Fruit fly (Drosophila melanogaster) whole organism, wandering third instar larva: Measurements from ENCODE around the gene CG2641.

ENCODE experiments used
- Abd-B ChIP-seq: fragments of >200 bp; optimal IDR thresholded peaks from 2 replicates; lab custom pipeline; 2017; ENCODE audit warnings: missing biosample characterization, missing genetic modification characterization
- CG32264 ChIP-seq: fragments of 200-800 bp; sonication (Bioruptor generic); optimal IDR thresholded peaks from 2 replicates; lab custom pipeline; 2016; ENCODE audit warnings: missing biosample characterization, missing genetic modification characterization
- CG9705 ChIP-seq: fragments of 200-800 bp; sonication (Bioruptor generic); optimal IDR thresholded peaks from 2 replicates; lab custom pipeline; 2018; ENCODE audit warnings: missing biosample characterization, mild to moderate bottlenecking, missing genetic modification characterization
- CrebA ChIP-seq: fragments of 200-800 bp; sonication (Bioruptor generic); optimal IDR thresholded peaks from 2 replicates; lab custom pipeline; 2016; ENCODE audit warnings: missing biosample characterization, mild to moderate bottlenecking, missing genetic modification characterization, borderline replicate concordance
- Dfd ChIP-seq: fragments of >200 bp; optimal IDR thresholded peaks from 2 replicates; lab custom pipeline; 2017; ENCODE audit warnings: missing biosample characterization, missing genetic modification characterization
- Dif ChIP-seq: fragments of 200-275, 200-300 bp; sonication (Bioruptor generic); optimal IDR thresholded peaks from 2 replicates; lab custom pipeline; 2018; ENCODE audit warnings: missing biosample characterization, missing genetic modification characterization; ENCODE audit not compliant: partially characterized antibody
- GATAd ChIP-seq: sonication (Bioruptor generic); optimal IDR thresholded peaks from 2 replicates; lab custom pipeline; 2016; ENCODE audit warnings: missing biosample characterization, missing genetic modification characterization
- HLH106 ChIP-seq: fragments of 200-800 bp; optimal IDR thresholded peaks from 3 replicates; lab custom pipeline; 2019; ENCODE audit warnings: missing biosample characterization, mild to moderate bottlenecking, missing genetic modification characterization, moderate library complexity
- Hnf4 ChIP-seq: fragments of 200-800 bp; sonication (Bioruptor generic); optimal IDR thresholded peaks from 2 replicates; lab custom pipeline; 2016; ENCODE audit warnings: missing biosample characterization, mild to moderate bottlenecking, missing genetic modification characterization
- Hr78 ChIP-seq: fragments of >200 bp; optimal IDR thresholded peaks from 2 replicates; lab custom pipeline; 2017; ENCODE audit warnings: missing biosample characterization, missing genetic modification characterization
- Hr83 ChIP-seq: fragments of 200-300 bp; sonication (Bioruptor generic); optimal IDR thresholded peaks from 2 replicates; lab custom pipeline; 2016; ENCODE audit warnings: missing biosample characterization, mild to moderate bottlenecking, missing genetic modification characterization, moderate library complexity; ENCODE audit not compliant: poor library complexity, severe bottlenecking
- Jra ChIP-seq: sonication (Bioruptor generic); optimal IDR thresholded peaks from 2 replicates; lab custom pipeline; 2016; ENCODE audit warnings: missing biosample characterization, missing genetic modification characterization
- Mio ChIP-seq: sonication (Bioruptor generic); optimal IDR thresholded peaks from 2 replicates; lab custom pipeline; 2016; ENCODE audit warnings: missing biosample characterization, missing genetic modification characterization
- Myc ChIP-seq: fragments of >200 bp; optimal IDR thresholded peaks from 2 replicates; lab custom pipeline; 2017
- N ChIP-seq: fragments of >200 bp; optimal IDR thresholded peaks from 2 replicates; lab custom pipeline; 2018; ENCODE audit warnings: missing biosample characterization, missing external identifiers, missing genetic modification characterization
- OdsH ChIP-seq: fragments of 200-800 bp; sonication (Bioruptor generic); optimal IDR thresholded peaks from 2 replicates; lab custom pipeline; 2016; ENCODE audit warnings: missing biosample characterization, mild to moderate bottlenecking, missing genetic modification characterization
- Rel ChIP-seq, 2 experiments: fragments of 200-800 bp; sonication (Bioruptor generic) in 1 of 2; optimal IDR thresholded peaks; 2 replicates in 1 of 2; 3 replicates in 1 of 2; lab custom pipeline; 2016 to 2019; ENCODE audit warnings: mild to moderate bottlenecking in 2 of 2, missing biosample characterization in 2 of 2, missing genetic modification characterization in 2 of 2, moderate library complexity in 1 of 2
- Sp1 ChIP-seq: fragments of 200-800 bp; sonication (Bioruptor generic); optimal IDR thresholded peaks from 3 replicates; lab custom pipeline; 2019; ENCODE audit warnings: missing biosample characterization, mild to moderate bottlenecking, missing genetic modification characterization, moderate library complexity
- Vsx2 ChIP-seq: fragments of 200-300, 225-300 bp; sonication (Bioruptor generic); optimal IDR thresholded peaks from 2 replicates; lab custom pipeline; 2018; ENCODE audit warnings: missing biosample characterization, missing genetic modification characterization; ENCODE audit not compliant: partially characterized antibody
- br ChIP-seq: fragments of 200-800 bp; sonication (Bioruptor generic); optimal IDR thresholded peaks from 2 replicates; lab custom pipeline; 2016; ENCODE audit warnings: missing biosample characterization, missing genetic modification characterization
- brk ChIP-seq: fragments of 200-800 bp; sonication (Bioruptor generic); optimal IDR thresholded peaks from 2 replicates; lab custom pipeline; 2016; ENCODE audit warnings: missing biosample characterization, mild to moderate bottlenecking, missing genetic modification characterization
- dl ChIP-seq, 2 experiments: fragments of 175-275, 200-275 bp in 1 of 2; fragments of 200-275 bp in 1 of 2; sonication (Bioruptor generic); optimal IDR thresholded peaks; lab custom pipeline; 2018; ENCODE audit warnings: mild to moderate bottlenecking in 2 of 2, missing biosample characterization in 2 of 2, missing genetic modification characterization in 2 of 2, moderate library complexity in 2 of 2; ENCODE audit not compliant: partially characterized antibody in 2 of 2, insufficient read depth in 1 of 2
- dmrt93B ChIP-seq: fragments of 200-800 bp; sonication (Bioruptor generic); optimal IDR thresholded peaks from 2 replicates; lab custom pipeline; 2018; ENCODE audit warnings: missing biosample characterization, mild to moderate bottlenecking, missing genetic modification characterization
- dsf ChIP-seq: sonication (Bioruptor generic); optimal IDR thresholded peaks from 2 replicates; lab custom pipeline; 2016; ENCODE audit warnings: missing biosample characterization, missing genetic modification characterization, borderline replicate concordance
- ey ChIP-seq: fragments of 200-800 bp; sonication (Bioruptor generic); optimal IDR thresholded peaks from 2 replicates; lab custom pipeline; 2016; ENCODE audit warnings: missing biosample characterization, missing genetic modification characterization
- foxo ChIP-seq, 2 experiments: fragments of 200-800 bp; sonication (Bioruptor generic); optimal IDR thresholded peaks; 2 replicates in 1 of 2; 3 replicates in 1 of 2; lab custom pipeline; 2016 to 2017; ENCODE audit warnings: missing biosample characterization in 2 of 2, missing genetic modification characterization in 2 of 2
- fru ChIP-seq: fragments of 200-800 bp; sonication (Bioruptor generic); optimal IDR thresholded peaks from 3 replicates; lab custom pipeline; 2016; ENCODE audit warnings: missing biosample characterization, mild to moderate bottlenecking, missing genetic modification characterization
- h ChIP-seq: fragments of 200-800 bp; sonication (Bioruptor generic); optimal IDR thresholded peaks from 3 replicates; lab custom pipeline; 2016; ENCODE audit warnings: missing biosample characterization, mild to moderate bottlenecking, missing genetic modification characterization
- jim ChIP-seq: fragments of 175-275, 200-325 bp; sonication (Bioruptor generic); optimal IDR thresholded peaks from 2 replicates; lab custom pipeline; 2016; ENCODE audit warnings: missing biosample characterization, mild to moderate bottlenecking, missing genetic modification characterization
- lola ChIP-seq: fragments of >200 bp; optimal IDR thresholded peaks from 2 replicates; lab custom pipeline; 2017; ENCODE audit warnings: missing biosample characterization, missing genetic modification characterization
- pan ChIP-seq: fragments of >200 bp; optimal IDR thresholded peaks from 2 replicates; lab custom pipeline; 2017
- psq ChIP-seq: fragments of 200-800 bp; sonication (Bioruptor generic); optimal IDR thresholded peaks from 3 replicates; lab custom pipeline; 2017; ENCODE audit warnings: missing biosample characterization, mild to moderate bottlenecking, missing genetic modification characterization, moderate library complexity
- rgr ChIP-seq: fragments of 200-800 bp; sonication (Bioruptor generic); optimal IDR thresholded peaks from 3 replicates; lab custom pipeline; 2016; ENCODE audit warnings: missing biosample characterization, mild to moderate bottlenecking, missing genetic modification characterization
- sage ChIP-seq: fragments of 200-800 bp; sonication (Bioruptor generic); optimal IDR thresholded peaks from 2 replicates; lab custom pipeline; 2016; ENCODE audit warnings: missing biosample characterization, mild to moderate bottlenecking, missing genetic modification characterization
- sv ChIP-seq: fragments of 200-800 bp; sonication (Bioruptor generic); optimal IDR thresholded peaks from 3 replicates; lab custom pipeline; 2016; ENCODE audit warnings: missing biosample characterization, missing genetic modification characterization
- tai ChIP-seq: sonication (Bioruptor generic); optimal IDR thresholded peaks from 2 replicates; lab custom pipeline; 2016; ENCODE audit warnings: missing biosample characterization, missing genetic modification characterization
- usp ChIP-seq: fragments of >200 bp; optimal IDR thresholded peaks from 2 replicates; lab custom pipeline; 2017; ENCODE audit warnings: missing biosample characterization, missing genetic modification characterization
- woc ChIP-seq: sonication (Bioruptor generic); optimal IDR thresholded peaks from 2 replicates; lab custom pipeline; 2016; ENCODE audit warnings: missing biosample characterization, mild to moderate bottlenecking, missing genetic modification characterization

The CG2641 gene

dm6 chr3R:7811514-7811913, 17.6 kb downstream of the CG2641 start, which contains the start of gene CG31473:
Gene CG31473 (plus strand): TSS chr3R:7811814.
- TF ChIP-seq fru (GFP tag; lab: Kevin White, UChicago) = no peak
- TF ChIP-seq CrebA (GFP tag; lab: Kevin White, UChicago) = no peak
- no peak for TF ChIP-seq ey (GFP tag; lab: Kevin White, UChicago)
- TF ChIP-seq sage (GFP tag; lab: Kevin White, UChicago) = no peak
- TF ChIP-seq br (GFP tag; lab: Kevin White, UChicago) = no peak
- TF ChIP-seq Dfd (GFP tag; lab: Kevin White, UChicago) = no peak
- TF ChIP-seq dl (GFP tag; optimal IDR thresholded peaks at IDR 0.05; lab: Kevin White, UChicago; ENCODE audit: insufficient read depth in 1 of 2, partially characterized antibody in 2 of 2) = no peak
- no peak for TF ChIP-seq usp (GFP tag; lab: Kevin White, UChicago)
- TF ChIP-seq woc (GFP tag; lab: Kevin White, UChicago) = no peak
- TF ChIP-seq CG32264 = no peak
- TF ChIP-seq Mio (GFP tag; lab: Kevin White, UChicago) = no peak
- TF ChIP-seq Hr78 = no peak
- no peak for TF ChIP-seq Jra (GFP tag; lab: Kevin White, UChicago)
- TF ChIP-seq Rel (GFP tag; optimal IDR thresholded peaks at IDR 0.05; lab: Kevin White, UChicago) = no peak
- TF ChIP-seq Rel (tag; optimal IDR thresholded peaks at IDR 0.05; lab: Kevin White, UChicago) = no peak
- no peak for TF ChIP-seq Hnf4
- TF ChIP-seq Abd-B (GFP tag; lab: Kevin White, UChicago) = no peak
- no peak for TF ChIP-seq Hr83 (GFP tag; lab: Kevin White, UChicago)

dm6 chr3R:7813518-7813917, 19.6 kb downstream of the CG2641 start:
- TF ChIP-seq Hnf4 (no peak), Sp1 (GFP tag; lab: Kevin White, UChicago) (no peak), psq (peak; percentile 55), rgr (no peak)

DNA sequence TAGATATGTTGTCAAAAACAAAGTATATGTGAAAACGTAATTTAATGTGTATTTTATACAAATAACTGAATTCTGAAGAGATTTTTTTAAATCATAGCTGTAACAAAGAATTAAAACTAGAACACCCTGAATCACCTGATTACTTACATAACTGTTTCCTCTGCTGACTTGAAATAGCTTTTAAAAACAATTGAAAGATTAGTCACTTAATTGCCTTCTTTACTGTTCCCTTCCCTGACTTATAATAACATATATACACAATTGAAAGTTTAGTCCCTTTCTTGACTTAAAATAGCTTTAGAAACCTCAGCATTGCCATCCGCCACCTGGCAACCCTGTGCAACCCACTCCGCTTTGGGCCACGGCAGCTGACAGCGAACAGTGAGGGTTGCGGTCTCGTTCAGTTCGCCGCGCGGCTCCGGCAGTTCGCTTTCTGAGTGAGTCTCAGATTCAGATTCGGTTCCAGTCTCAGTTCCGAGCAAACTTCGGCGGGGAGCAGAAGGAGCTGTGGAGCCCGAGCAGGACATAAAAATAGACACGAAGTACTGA, 20.2 kb downstream of the CG2641 start, which contains the start of gene CG34384:
TSS of gene CG34384 (plus strand) at position 381 of the 549 bp plus-strand sequence.
- no peak for TF ChIP-seq jim (GFP tag; lab: Kevin White, UChicago)
- peak; percentile 29 for TF ChIP-seq br (GFP tag; lab: Kevin White, UChicago)
- TF ChIP-seq dsf (GFP tag; lab: Kevin White, UChicago) = no peak
- TF ChIP-seq Hr78 = no peak
- TF ChIP-seq h (GFP tag; lab: Kevin White, UChicago) = peak; percentile 34
- TF ChIP-seq sage (GFP tag; lab: Kevin White, UChicago) = no peak
- no peak for TF ChIP-seq Hr83 (GFP tag; lab: Kevin White, UChicago)
- TF ChIP-seq Rel (GFP tag; optimal IDR thresholded peaks at IDR 0.05; lab: Kevin White, UChicago) = no peak
- no peak for TF ChIP-seq Rel (tag; optimal IDR thresholded peaks at IDR 0.05; lab: Kevin White, UChicago)
- TF ChIP-seq lola = no peak
- no peak for TF ChIP-seq tai (GFP tag; lab: Kevin White, UChicago)
- no peak for TF ChIP-seq woc (GFP tag; lab: Kevin White, UChicago)
- no peak for TF ChIP-seq CG9705 (GFP tag; lab: Kevin White, UChicago)
- no peak for TF ChIP-seq Abd-B (GFP tag; lab: Kevin White, UChicago)
- TF ChIP-seq GATAd (GFP tag; lab: Kevin White, UChicago) = no peak
- peak; percentile 19 for TF ChIP-seq ey (GFP tag; lab: Kevin White, UChicago)
- peak; percentile 16 for TF ChIP-seq psq
- TF ChIP-seq Vsx2 (GFP tag; lab: Kevin White, UChicago) = no peak
- TF ChIP-seq OdsH (GFP tag; lab: Kevin White, UChicago) = no peak
- TF ChIP-seq Jra (GFP tag; lab: Kevin White, UChicago) = no peak
- TF ChIP-seq Mio (GFP tag; lab: Kevin White, UChicago) = no peak
- TF ChIP-seq Sp1 (GFP tag; lab: Kevin White, UChicago) = peak; percentile 40
- peak; percentile 59 for TF ChIP-seq fru (GFP tag; lab: Kevin White, UChicago)
- TF ChIP-seq Dif = no peak
- no peak for TF ChIP-seq brk (GFP tag; lab: Kevin White, UChicago)
- no peak for TF ChIP-seq CG32264
- TF ChIP-seq HLH106 (tag; lab: Kevin White, UChicago) = peak; percentile 50
- no peak for TF ChIP-seq rgr
- peak; percentile 19 for TF ChIP-seq sv (GFP tag; lab: Kevin White, UChicago)
- no peak for TF ChIP-seq Hnf4
- no peak for TF ChIP-seq Myc
- TF ChIP-seq dmrt93B = peak; percentile 12
- no peak for TF ChIP-seq usp (GFP tag; lab: Kevin White, UChicago)
- no peak for TF ChIP-seq CrebA (GFP tag; lab: Kevin White, UChicago)
- peak in 1 of 2 experiments; percentile 54 for TF ChIP-seq foxo (GFP tag; optimal IDR thresholded peaks at IDR 0.05; lab: Kevin White, UChicago)
- no peak for TF ChIP-seq dl (GFP tag; optimal IDR thresholded peaks at IDR 0.05; lab: Kevin White, UChicago; ENCODE audit: insufficient read depth in 1 of 2, partially characterized antibody in 2 of 2)
- no peak for TF ChIP-seq Dfd (GFP tag; lab: Kevin White, UChicago)
- TF ChIP-seq pan (lab: Kevin White, UChicago) = no peak
- no peak for TF ChIP-seq N (GFP tag; lab: Kevin White, UChicago)
